Worm (Caenorhabditis elegans) whole organism, L2 larva: ENCODE data around the gene F59B10.2.

ENCODE experiments used
- C34F6.9 ChIP-seq: fragments of 150-350 bp; optimal IDR thresholded peaks from 2 replicates; lab custom pipeline; 2014; ENCODE audit warnings: missing biosample characterization, missing genetic modification characterization
- F13H6.1 ChIP-seq: sonication (generic microtip); optimal IDR thresholded peaks from 2 replicates; lab custom pipeline; 2016; ENCODE audit warnings: missing genetic modification characterization, missing compliant biosample characterization
- R02D3.7 ChIP-seq: fragments of 150-350 bp; optimal IDR thresholded peaks from 2 replicates; lab custom pipeline; 2014; ENCODE audit warnings: missing biosample characterization, missing genetic modification characterization
- Y55F3AM.14 ChIP-seq: fragments of 200-800 bp; sonication (Bioruptor generic); optimal IDR thresholded peaks from 2 replicates; lab custom pipeline; 2018; ENCODE audit warnings: mild to moderate bottlenecking, missing genetic modification characterization, missing compliant biosample characterization
- ZK546.5 ChIP-seq: sonication (generic microtip); optimal IDR thresholded peaks from 2 replicates; lab custom pipeline; 2017; ENCODE audit warnings: missing biosample characterization, missing genetic modification characterization
- alr-1 ChIP-seq: fragments of 150-350 bp; optimal IDR thresholded peaks from 2 replicates; lab custom pipeline; 2014; ENCODE audit warnings: missing biosample characterization, missing genetic modification characterization
- ceh-82 ChIP-seq: fragments of 150-350 bp; optimal IDR thresholded peaks from 2 replicates; lab custom pipeline; 2014; ENCODE audit warnings: missing biosample characterization, missing genetic modification characterization
- crh-2 ChIP-seq: sonication (generic microtip); optimal IDR thresholded peaks from 2 replicates; lab custom pipeline; 2017; ENCODE audit warnings: missing biosample characterization, missing genetic modification characterization
- dmd-4 ChIP-seq: sonication (generic microtip); optimal IDR thresholded peaks from 2 replicates; lab custom pipeline; 2017; ENCODE audit warnings: missing biosample characterization, missing genetic modification characterization
- egl-27 ChIP-seq: sonication (generic microtip); optimal IDR thresholded peaks from 3 replicates; lab custom pipeline; 2017; ENCODE audit warnings: missing biosample characterization, missing genetic modification reagents, missing genetic modification characterization
- fos-1 ChIP-seq: fragments of 150-350 bp; optimal IDR thresholded peaks from 2 replicates; lab custom pipeline; 2014; ENCODE audit warnings: missing biosample characterization, missing genetic modification characterization
- lin-39 ChIP-seq: fragments of 150-350 bp; optimal IDR thresholded peaks from 2 replicates; lab custom pipeline; 2014; ENCODE audit warnings: missing biosample characterization, missing genetic modification reagents, missing genetic modification characterization
- lsy-2 ChIP-seq, 2 experiments: fragments of 150-350 bp in 1 of 2; sonication (generic microtip) in 1 of 2; optimal IDR thresholded peaks; 2 replicates each; lab custom pipeline; 2014 to 2017; ENCODE audit warnings: missing biosample characterization in 2 of 2, missing genetic modification characterization in 2 of 2
- mbf-1 ChIP-seq: sonication (generic microtip); optimal IDR thresholded peaks from 2 replicates; lab custom pipeline; 2017; ENCODE audit warnings: missing biosample characterization, missing genetic modification characterization
- nhr-10 ChIP-seq: sonication (generic microtip); optimal IDR thresholded peaks from 2 replicates; lab custom pipeline; 2017; ENCODE audit warnings: missing biosample characterization, missing genetic modification characterization
- nhr-11 ChIP-seq: fragments of 150-350 bp; optimal IDR thresholded peaks from 2 replicates; lab custom pipeline; 2014; ENCODE audit warnings: missing biosample characterization, missing genetic modification characterization
- nhr-129 ChIP-seq: fragments of 150-350 bp; optimal IDR thresholded peaks from 2 replicates; lab custom pipeline; 2014; ENCODE audit warnings: missing biosample characterization, missing genetic modification characterization
- nhr-23 ChIP-seq: fragments of 150-350 bp; optimal IDR thresholded peaks from 2 replicates; lab custom pipeline; 2014; ENCODE audit warnings: missing biosample characterization, missing genetic modification reagents, missing genetic modification characterization
- nhr-25 ChIP-seq: fragments of 150-350 bp; sonication (generic microtip); optimal IDR thresholded peaks from 3 replicates; lab custom pipeline; 2014; ENCODE audit warnings: missing biosample characterization, missing genetic modification characterization
- nhr-6 ChIP-seq: fragments of 150-350 bp; optimal IDR thresholded peaks from 2 replicates; lab custom pipeline; 2014; ENCODE audit warnings: missing biosample characterization, missing genetic modification characterization
- sem-4 ChIP-seq: fragments of 150-350 bp; optimal IDR thresholded peaks from 2 replicates; lab custom pipeline; 2014; ENCODE audit warnings: missing biosample characterization, missing genetic modification reagents, missing genetic modification characterization
- skn-1 ChIP-seq: sonication (generic microtip); optimal IDR thresholded peaks from 2 replicates; lab custom pipeline; 2017; ENCODE audit warnings: missing biosample characterization, missing genetic modification characterization
- sma-9 ChIP-seq, 2 experiments: fragments of 150-350 bp in 1 of 2; sonication (generic microtip) in 1 of 2; optimal IDR thresholded peaks; 2 replicates each; lab custom pipeline; 2014 to 2016; ENCODE audit warnings: missing genetic modification characterization in 2 of 2, mild to moderate bottlenecking in 1 of 2, missing biosample characterization in 1 of 2, missing compliant biosample characterization in 1 of 2, missing genetic modification reagents in 1 of 2, moderate library complexity in 1 of 2
- snpc-4 ChIP-seq: fragments of 150-350 bp; optimal IDR thresholded peaks from 2 replicates; lab custom pipeline; 2014; ENCODE audit warnings: missing biosample characterization, missing genetic modification characterization
- unc-39 ChIP-seq: fragments of 150-350 bp; optimal IDR thresholded peaks from 2 replicates; lab custom pipeline; 2014; ENCODE audit warnings: missing biosample characterization, missing genetic modification characterization
- unc-55 ChIP-seq: fragments of 150-350 bp; sonication (generic microtip); optimal IDR thresholded peaks from 3 replicates; lab custom pipeline; 2014; ENCODE audit warnings: missing biosample characterization, missing genetic modification reagents, missing genetic modification characterization
- zag-1 ChIP-seq: fragments of 150-350 bp; optimal IDR thresholded peaks from 2 replicates; lab custom pipeline; 2014; ENCODE audit warnings: missing biosample characterization, missing genetic modification characterization
- ztf-1 ChIP-seq: fragments of 200-800 bp; sonication (Bioruptor generic); conservative IDR thresholded peaks from 2 replicates; pipeline ENCODE4 v1.3.6; 2022; ENCODE audit warnings: missing genetic modification characterization, missing compliant biosample characterization
- ztf-11 ChIP-seq: sonication (generic microtip); optimal IDR thresholded peaks from 2 replicates; lab custom pipeline; 2017; ENCODE audit warnings: missing biosample characterization, missing genetic modification characterization
- ztf-4 ChIP-seq: fragments of 150-350 bp; optimal IDR thresholded peaks from 2 replicates; lab custom pipeline; 2014; ENCODE audit warnings: missing biosample characterization, missing genetic modification characterization

F59B10.2 gene

DNA sequence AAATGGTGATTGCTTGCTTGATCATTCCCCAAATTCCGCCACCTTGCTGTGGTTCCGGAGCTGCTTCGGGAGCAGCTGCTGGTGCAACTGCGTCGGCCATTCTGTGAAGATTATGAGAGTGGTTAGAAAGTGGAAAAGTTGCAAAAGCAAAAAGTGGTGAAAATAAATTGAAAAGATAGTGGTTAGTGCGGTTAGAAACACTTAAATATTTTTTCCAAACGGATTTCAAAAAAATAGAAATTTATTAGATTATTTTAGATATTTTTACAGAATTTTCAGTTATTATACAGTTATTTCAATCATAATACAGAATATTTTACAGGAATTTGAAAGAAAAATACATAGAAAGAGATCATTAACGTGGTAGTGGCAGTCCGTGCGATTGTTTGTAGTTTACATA lies 27.9 kb upstream of the F59B10.2 start, which contains the start of gene R166.2:
Gene R166.2, minus strand, starts transcription at position 101 of the 400 bp plus-strand sequence.
- TF ChIP-seq snpc-4 (tag; lab: Kevin White, UChicago) (no peak), lin-39 (tag; lab: Kevin White, UChicago) (no peak), ztf-4 (tag; lab: Kevin White, UChicago) (no peak), Y55F3AM.14 (GFP tag; lab: Kevin White, UChicago) (no peak), F13H6.1 (tag; lab: Kevin White, UChicago) (no peak), C34F6.9 (no peak)
- TF ChIP-seq, all 48 proteins: peak for 0

ce11 chrII:10533985-10534384 lies 24.3 kb upstream of the F59B10.2 start:
- no peak for TF ChIP-seq unc-39 (tag; lab: Kevin White, UChicago)
- TF ChIP-seq nhr-129 (tag; lab: Kevin White, UChicago), result no peak
- TF ChIP-seq mbf-1, result no peak
- no peak for TF ChIP-seq egl-27 (tag; lab: Kevin White, UChicago)
- no peak for TF ChIP-seq nhr-10 (tag; lab: Kevin White, UChicago)
- TF ChIP-seq R02D3.7 (tag; lab: Kevin White, UChicago), result no peak
- TF ChIP-seq ZK546.5 (tag; lab: Kevin White, UChicago), result no peak
- no peak for TF ChIP-seq fos-1 (tag; lab: Kevin White, UChicago)
- no peak for TF ChIP-seq ceh-82
- no peak for TF ChIP-seq crh-2
- no peak for TF ChIP-seq nhr-25 (tag; lab: Kevin White, UChicago)
- TF ChIP-seq, all 48 proteins: peak for 0

- no peak for TF ChIP-seq nhr-10 (tag; lab: Kevin White, UChicago)
- TF ChIP-seq nhr-11, result no peak
- TF ChIP-seq skn-1 (tag; lab: Kevin White, UChicago), result no peak
- TF ChIP-seq nhr-23 (tag; lab: Kevin White, UChicago), result no peak
- TF ChIP-seq dmd-4 (tag; lab: Kevin White, UChicago), result no peak
- no peak for TF ChIP-seq F13H6.1 (tag; lab: Kevin White, UChicago)
- TF ChIP-seq egl-27 (tag; lab: Kevin White, UChicago), result no peak
- no peak for TF ChIP-seq unc-55 (GFP tag; lab: Kevin White, UChicago)
- TF ChIP-seq ztf-11 (tag; lab: Kevin White, UChicago), result no peak
- TF ChIP-seq ztf-1 (GFP tag; lab: Robert Waterston, UW), result no peak
- no peak for TF ChIP-seq lsy-2 (tag; optimal IDR thresholded peaks at IDR 0.05; lab: Kevin White, UChicago)
Observed at ce11 chrII:10531604-10532003, 22.0 kb upstream of the F59B10.2 start.

DNA sequence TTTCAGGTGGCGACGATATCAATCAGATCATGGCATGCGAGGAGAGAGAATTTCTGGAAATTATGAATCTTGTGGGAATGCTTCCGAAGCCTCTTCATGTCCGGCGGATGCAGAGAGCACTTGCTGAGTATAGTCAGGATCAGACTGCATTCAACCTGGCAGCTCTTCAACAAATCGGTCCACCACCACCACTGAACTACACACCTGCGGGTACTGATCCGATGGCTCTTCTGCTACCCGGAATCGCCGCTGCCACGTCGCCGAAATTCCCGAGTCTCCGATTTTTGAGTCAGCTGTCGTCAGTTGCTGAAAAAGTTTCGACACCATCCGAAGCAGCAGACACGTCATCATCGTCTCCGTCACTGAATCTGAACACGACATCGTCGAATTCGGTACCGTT lies 21.3 kb upstream of the F59B10.2 start:
- no peak for TF ChIP-seq zag-1
- no peak for TF ChIP-seq ZK546.5 (tag; lab: Kevin White, UChicago)
- no peak for TF ChIP-seq ztf-4 (tag; lab: Kevin White, UChicago)
- TF ChIP-seq, all 48 proteins: peak for 0

- TF ChIP-seq nhr-10 (tag; lab: Kevin White, UChicago) (no peak), sem-4 (tag; lab: Kevin White, UChicago) (peak; percentile 42), nhr-6 (tag; lab: Kevin White, UChicago) (no peak)
Observed at ce11 chrII:10529218-10529751, 19.6 kb upstream of the F59B10.2 start.

DNA sequence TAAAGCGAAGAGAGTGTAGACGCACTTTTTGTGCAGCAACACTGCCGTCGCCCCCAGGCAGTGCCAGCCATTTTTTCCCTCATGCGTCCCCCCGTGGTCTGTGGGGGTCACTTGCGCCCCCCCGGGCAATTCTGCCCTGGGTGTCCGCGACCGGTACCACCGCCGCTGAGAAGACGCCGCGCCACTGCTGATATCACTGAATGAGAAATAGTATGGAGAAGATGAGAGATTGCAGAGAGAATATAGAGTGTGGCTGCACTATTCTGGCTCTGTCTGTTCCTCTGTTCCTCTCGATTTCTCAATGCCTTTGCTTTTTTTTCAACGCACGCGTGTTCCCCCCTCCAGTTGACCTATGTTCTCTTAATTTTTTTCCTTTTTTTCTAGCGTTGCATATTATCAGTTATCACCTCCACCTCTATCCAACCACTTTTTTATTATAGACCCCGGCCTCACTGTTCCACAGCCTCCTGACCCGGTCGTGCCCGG lies 18.0 kb upstream of the F59B10.2 start, which contains the start of gene mab-10:
Gene mab-10, plus strand, starts transcription at position 436 of the 486 bp plus-strand sequence.
- TF ChIP-seq zag-1, result peak; percentile 83
- TF ChIP-seq alr-1 (tag; lab: Kevin White, UChicago), result no peak
- peak; percentile 45 for TF ChIP-seq fos-1 (tag; lab: Kevin White, UChicago)
- no peak for TF ChIP-seq ceh-82
- no peak for TF ChIP-seq egl-27 (tag; lab: Kevin White, UChicago)
- peak; percentile 72 for TF ChIP-seq F13H6.1 (tag; lab: Kevin White, UChicago)
- no peak for TF ChIP-seq crh-2
- peak; percentile 60 for TF ChIP-seq nhr-11
- TF ChIP-seq sma-9 (GFP tag; optimal IDR thresholded peaks at IDR 0.05; lab: Kevin White, UChicago), result no peak
- no peak for TF ChIP-seq sma-9 (tag; optimal IDR thresholded peaks at IDR 0.05; lab: Kevin White, UChicago)
- TF ChIP-seq unc-55 (GFP tag; lab: Kevin White, UChicago), result peak; percentile 27
- peak in 1 of 2 experiments; percentile 34 for TF ChIP-seq lsy-2 (tag; optimal IDR thresholded peaks at IDR 0.05; lab: Kevin White, UChicago)
